Worm (Caenorhabditis elegans): ENCODE measurements around the gene Y54G2A.44.

Y54G2A.44 gene

ce11 chrIV:2805525-2805924 is 3.9 kb downstream of the Y54G2A.44 start, which contains the start of gene Y54G2A.45 (continued):
- TF ChIP-seq vab-15 (tag; optimal IDR thresholded peaks at IDR 0.05) (no peak), nhr-28 (tag; optimal IDR thresholded peaks at IDR 0.05) (no peak), sup-37 (GFP tag; optimal IDR thresholded peaks at IDR 0.05) (no peak), nhr-12 (tag; optimal IDR thresholded peaks at IDR 0.05) (no peak), fkh-4 (tag; optimal IDR thresholded peaks at IDR 0.05; ENCODE audit: borderline replicate concordance) (no peak), jun-1 (tag; optimal IDR thresholded peaks at IDR 0.05) (no peak), xbp-1 (tag; optimal IDR thresholded peaks at IDR 0.05) (peak; percentile 0), alr-1 (tag; optimal IDR thresholded peaks at IDR 0.05; ENCODE audit: borderline replicate concordance) (no peak), nhr-20 (tag; optimal IDR thresholded peaks at IDR 0.05) (peak; percentile 40), unc-62 (GFP tag; optimal IDR thresholded peaks at IDR 0.05) (no peak), nhr-76 (tag; optimal IDR thresholded peaks at IDR 0.05) (no peak), rnt-1 (tag; optimal IDR thresholded peaks at IDR 0.05) (peak; percentile 60), aly-2 (tag; optimal IDR thresholded peaks at IDR 0.05) (no peak), lsy-2 (tag; optimal IDR thresholded peaks at IDR 0.05) (peak in 1 of 2 experiments; percentile 57), pag-3 (tag; optimal IDR thresholded peaks at IDR 0.05; ENCODE audit: borderline replicate concordance, insufficient read depth) (no peak), hlh-4 (tag; optimal IDR thresholded peaks at IDR 0.05) (no peak), dsc-1 (tag; optimal IDR thresholded peaks at IDR 0.05) (peak; percentile 18), tlp-1 (tag; optimal IDR thresholded peaks at IDR 0.05) (no peak), nhr-19 (GFP tag; conservative IDR thresholded peaks at IDR 0.05) (peak; percentile 26), efl-1 (optimal IDR thresholded peaks at IDR 0.05) (peak in 1 of 2 experiments; percentile 32), efl-1 (GFP tag; optimal IDR thresholded peaks at IDR 0.05 in 1 of 2) (no peak), lin-39 (tag; optimal IDR thresholded peaks at IDR 0.05) (no peak), lir-3 (tag; optimal IDR thresholded peaks at IDR 0.05; ENCODE audit: poor library complexity) (no peak), unc-130 (tag; optimal IDR thresholded peaks at IDR 0.05) (no peak), nhr-237 (tag; optimal IDR thresholded peaks at IDR 0.05) (no peak), nhr-90 (tag; optimal IDR thresholded peaks at IDR 0.05; ENCODE audit: poor library complexity) (peak; percentile 40), grh-1 (GFP tag; IDR thresholded peaks at IDR 0.05) (no peak), zip-4 (GFP tag; optimal IDR thresholded peaks at IDR 0.05) (no peak), elt-2 (tag; optimal IDR thresholded peaks at IDR 0.05) (peak; percentile 64), egl-27 (tag; optimal IDR thresholded peaks at IDR 0.05) (no peak), lin-35 (GFP tag; optimal IDR thresholded peaks at IDR 0.05) (peak in 1 of 2 experiments; percentile 55), efl-3 (GFP tag; optimal IDR thresholded peaks at IDR 0.05) (no peak), mep-1 (tag; optimal IDR thresholded peaks at IDR 0.05) (no peak), ceh-90 (tag; optimal IDR thresholded peaks at IDR 0.05) (no peak), tbx-2 (tag; optimal IDR thresholded peaks at IDR 0.05) (no peak), fkh-10 (GFP tag; optimal IDR thresholded peaks at IDR 0.05) (no peak), ceh-63 (GFP tag; optimal IDR thresholded peaks at IDR 0.05) (no peak), unc-98 (GFP tag; IDR thresholded peaks at IDR 0.05) (no peak), lin-15B (tag; optimal IDR thresholded peaks at IDR 0.05) (no peak), hlh-17 (GFP tag; optimal IDR thresholded peaks at IDR 0.05; ENCODE audit: borderline replicate concordance) (no peak), unc-86 (tag; optimal IDR thresholded peaks at IDR 0.05) (no peak), elt-3 (tag; optimal IDR thresholded peaks at IDR 0.05) (no peak), fkh-8 (tag; optimal IDR thresholded peaks at IDR 0.05) (no peak), C04F5.9 (tag; optimal IDR thresholded peaks at IDR 0.05) (no peak), ceh-8 (GFP tag; optimal IDR thresholded peaks at IDR 0.05) (no peak), ets-5 (GFP tag; IDR thresholded peaks at IDR 0.05) (no peak), C34B4.2 (tag; optimal IDR thresholded peaks at IDR 0.05) (no peak), skn-1 (tag; optimal IDR thresholded peaks at IDR 0.05) (no peak), fos-1 (tag; optimal IDR thresholded peaks at IDR 0.05) (no peak), sptf-1 (tag; optimal IDR thresholded peaks at IDR 0.05) (no peak), ces-1 (GFP tag; optimal IDR thresholded peaks at IDR 0.05) (no peak), nhr-85 (tag) (no peak), blmp-1 (tag; optimal IDR thresholded peaks at IDR 0.05) (no peak), snu-23 (GFP tag; optimal IDR thresholded peaks at IDR 0.05) (peak; percentile 36)
